Worm (Caenorhabditis elegans): ENCODE results near the gene C11D2.7.

ce11 chrIV:6159616-6160015 lies 4.4 kb upstream of the C11D2.7 start:
- TF ChIP-seq nhr-11 (tag; optimal IDR thresholded peaks at IDR 0.05) (no peak), snpc-4 (tag; optimal IDR thresholded peaks at IDR 0.05) (no peak), mes-2 (tag; optimal IDR thresholded peaks at IDR 0.05; ENCODE audit: poor library complexity, severe bottlenecking) (no peak), daf-12 (tag; optimal IDR thresholded peaks at IDR 0.05) (no peak), mdl-1 (tag; optimal IDR thresholded peaks at IDR 0.05) (no peak)
